Worm (Caenorhabditis elegans): Measurements from ENCODE around the gene Y55F3BR.6.

- TF ChIP-seq elt-2 (tag; optimal IDR thresholded peaks at IDR 0.05), result no peak
- no peak for TF ChIP-seq lin-13 (GFP tag; optimal IDR thresholded peaks at IDR 0.05)
Measured at ce11 chrIV:845198-845597, 3.3 kb upstream of the Y55F3BR.6 start, which contains the start of gene lgc-33.

All from whole organism, L1 larva.